Worm (Caenorhabditis elegans): ENCODE measurements around the gene sma-2.
A peak's percentile ranks its signal among the peaks of the same experiment; 100 is the strongest.

Gene sma-2

ce11 chrIII:8794793-8795192, 45.3 kb downstream of the sma-2 start (continued):
- TF ChIP-seq F10E7.11 (tag; optimal IDR thresholded peaks at IDR 0.05), result no peak
- TF ChIP-seq hmg-1.2 (GFP tag; IDR thresholded peaks at IDR 0.05), result peak; percentile 86
- TF ChIP-seq tlf-1 (GFP tag; optimal IDR thresholded peaks at IDR 0.05), result peak; percentile 16
- no peak for TF ChIP-seq somi-1 (GFP tag; optimal IDR thresholded peaks at IDR 0.05)
- TF ChIP-seq unc-130 (GFP tag; optimal IDR thresholded peaks at IDR 0.05), result no peak
- peak; percentile 85 for TF ChIP-seq madf-6 (GFP tag; IDR thresholded peaks at IDR 0.05)
- 0 out of 2 replicates have a peak, but pooled peaks have one; percentile 25 for TF ChIP-seq C06A6.2 (GFP tag; conservative IDR thresholded peaks at IDR 0.05)
- TF ChIP-seq Y67H2A.10 (GFP tag; conservative IDR thresholded peaks at IDR 0.05), result no peak
- no peak for TF ChIP-seq F49E8.2 (tag; optimal IDR thresholded peaks at IDR 0.05; ENCODE audit: insufficient read depth)
- no peak for TF ChIP-seq gei-17 (GFP tag; optimal IDR thresholded peaks at IDR 0.05)
- 0 out of 2 replicates have a peak, but pooled peaks have one; percentile 29 for TF ChIP-seq lir-1 (GFP tag; conservative IDR thresholded peaks at IDR 0.05)
- TF ChIP-seq aptf-2 (GFP tag; conservative IDR thresholded peaks at IDR 0.05), result no peak
- peak; percentile 83 for TF ChIP-seq zfh-2 (GFP tag; conservative IDR thresholded peaks at IDR 0.05)
- TF ChIP-seq die-1 (tag; optimal IDR thresholded peaks at IDR 0.05), result peak; percentile 51
- TF ChIP-seq attf-6 (GFP tag; IDR thresholded peaks at IDR 0.05), result no peak
- no peak for TF ChIP-seq B0261.1 (tag; optimal IDR thresholded peaks at IDR 0.05)
- TF ChIP-seq efl-1 (GFP tag; optimal IDR thresholded peaks at IDR 0.05), result peak; percentile 64
- no peak for TF ChIP-seq mel-28 (tag; optimal IDR thresholded peaks at IDR 0.05; ENCODE audit: borderline replicate concordance)
- TF ChIP-seq snpc-1.1 (tag; optimal IDR thresholded peaks at IDR 0.05; ENCODE audit: insufficient read depth), result no peak
- TF ChIP-seq K12H6.12 (tag; optimal IDR thresholded peaks at IDR 0.05), result no peak
- TF ChIP-seq lin-54 (GFP tag; optimal IDR thresholded peaks at IDR 0.05), result peak; percentile 64
- peak; percentile 52 for TF ChIP-seq atf-7 (tag; optimal IDR thresholded peaks at IDR 0.05)
- 0 out of 2 replicates have a peak, but pooled peaks have one; percentile 48 for TF ChIP-seq lin-26 (GFP tag; IDR thresholded peaks at IDR 0.05)
- no peak; the same call in 1 of the 2 replicates for TF ChIP-seq hmg-20 (GFP tag; IDR thresholded peaks at IDR 0.05)

- TF ChIP-seq ccch-3 (GFP tag; optimal IDR thresholded peaks at IDR 0.05), result no peak
- TF ChIP-seq attf-6 (GFP tag; IDR thresholded peaks at IDR 0.05), result no peak
- peak; percentile 56; the same call in 1 of the 2 replicates for TF ChIP-seq ztf-6 (GFP tag; IDR thresholded peaks at IDR 0.05)
- peak; percentile 28 for TF ChIP-seq T07F8.4 (tag; optimal IDR thresholded peaks at IDR 0.05)
- peak; percentile 38 for TF ChIP-seq D2030.7 (GFP tag; IDR thresholded peaks at IDR 0.05)
- peak; percentile 46; the same call in 1 of the 2 replicates for TF ChIP-seq Y67H2A.10 (GFP tag; conservative IDR thresholded peaks at IDR 0.05)
- peak; percentile 99 for TF ChIP-seq zfh-2 (GFP tag; conservative IDR thresholded peaks at IDR 0.05)
- no peak for TF ChIP-seq zim-3 (tag; optimal IDR thresholded peaks at IDR 0.05)
- peak in 1 of 2 experiments; percentile 68 for TF ChIP-seq let-607 (tag; optimal IDR thresholded peaks at IDR 0.05)
- peak; percentile 82 for TF ChIP-seq egl-18 (GFP tag; IDR thresholded peaks at IDR 0.05)
- no peak for TF ChIP-seq xnd-1 (tag; optimal IDR thresholded peaks at IDR 0.05)
- TF ChIP-seq F39B2.1 (GFP tag; IDR thresholded peaks at IDR 0.05), result no peak
- TF ChIP-seq nfyb-1 (GFP tag; IDR thresholded peaks at IDR 0.05), result peak; percentile 89
- TF ChIP-seq ZK185.1 (tag; optimal IDR thresholded peaks at IDR 0.05; ENCODE audit: poor library complexity, severe bottlenecking), result peak; percentile 91
- TF ChIP-seq ama-1 (optimal IDR thresholded peaks at IDR 0.05), result no peak
- no peak for TF ChIP-seq ama-1 (GFP tag; optimal IDR thresholded peaks at IDR 0.05)
- no peak for TF ChIP-seq mxl-1 (tag; optimal IDR thresholded peaks at IDR 0.05)
- peak; percentile 25; the same call in 1 of the 2 replicates for TF ChIP-seq cebp-1 (GFP tag; IDR thresholded peaks at IDR 0.05)
- peak; percentile 88 for TF ChIP-seq cebp-1 (tag; optimal IDR thresholded peaks at IDR 0.05)
- no peak for TF ChIP-seq madf-8 (GFP tag; conservative IDR thresholded peaks at IDR 0.05)
- TF ChIP-seq attf-3 (GFP tag; conservative IDR thresholded peaks at IDR 0.05), result no peak
- peak in 1 of 2 experiments; percentile 5 for TF ChIP-seq rec-8 (tag; optimal IDR thresholded peaks at IDR 0.05)
- no peak for TF ChIP-seq Y53F4B.3 (GFP tag; IDR thresholded peaks at IDR 0.05)
- TF ChIP-seq athp-1 (tag; optimal IDR thresholded peaks at IDR 0.05), result peak; percentile 79
- TF ChIP-seq egl-44 (GFP tag; IDR thresholded peaks at IDR 0.05), result peak; percentile 74
- no peak for TF ChIP-seq F37B4.10 (GFP tag; IDR thresholded peaks at IDR 0.05)
Observed at ce11 chrIII:8795595-8796141, 46.2 kb downstream of the sma-2 start.

Measured in whole organism, young adult.